Fruit fly (Drosophila melanogaster) S2 (cell line): ENCODE measurements around the gene CG32264.

ENCODE experiments used
- CG8478 ChIP-seq: fragments of >200 bp; optimal IDR thresholded peaks from 2 replicates; lab custom pipeline; 2018
- CTCF ChIP-seq, 2 experiments: fragments of >200 bp; optimal IDR thresholded peaks; 2 replicates each; lab custom pipeline; 2018

DNA sequence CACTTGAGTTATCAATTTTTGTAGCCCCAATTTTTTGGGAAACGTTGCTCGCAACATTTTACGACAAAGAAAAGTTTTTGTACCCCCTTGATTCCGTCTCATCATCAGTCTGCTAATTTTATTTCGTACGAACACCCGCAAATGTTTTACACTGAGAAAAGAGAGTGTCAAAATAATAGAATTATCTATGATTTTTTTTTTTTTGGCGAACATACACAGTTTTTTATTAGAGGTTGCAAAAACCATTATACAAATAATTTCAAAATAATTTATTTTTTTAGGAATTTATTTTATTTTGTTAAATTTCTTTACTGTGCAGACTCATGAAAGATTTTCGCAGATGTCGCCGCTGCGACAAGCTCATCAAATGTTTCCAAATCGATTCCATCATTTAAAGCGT, 7.8 kb downstream of the CG32264 start:
- TF ChIP-seq CG8478 (lab: Kevin White, UChicago) (no peak), CTCF (optimal IDR thresholded peaks at IDR 0.05; lab: Kevin White, UChicago) (no peak)
